Fruit fly (Drosophila melanogaster) whole organism, embryonic: ENCODE results near the gene CG17121.

ENCODE experiments used
- Abd-B ChIP-seq: fragments of 200-800 bp; sonication (Bioruptor generic); optimal IDR thresholded peaks from 2 replicates; lab custom pipeline; 2018; ENCODE audit warnings: missing biosample characterization, mild to moderate bottlenecking, missing genetic modification characterization, moderate library complexity
- CG10267 ChIP-seq: fragments of 200-800 bp; sonication (Bioruptor generic); optimal IDR thresholded peaks from 2 replicates; lab custom pipeline; 2018; ENCODE audit warnings: missing biosample characterization, mild to moderate bottlenecking, missing genetic modification characterization, moderate library complexity
- CG11456 ChIP-seq: fragments of 200-800 bp; sonication (Bioruptor generic); IDR thresholded peaks from 3 replicates; pipeline ENCODE4 v1.3.6; 2022; ENCODE audit warnings: missing biosample characterization, missing genetic modification characterization
- CG11504 ChIP-seq: fragments of 200-800 bp; sonication (Bioruptor generic); optimal IDR thresholded peaks from 3 replicates; lab custom pipeline; 2019; ENCODE audit warnings: missing biosample characterization, mild to moderate bottlenecking, missing genetic modification characterization, moderate library complexity
- CG11695 ChIP-seq: fragments of 200-800 bp; sonication (Bioruptor generic); IDR thresholded peaks from 3 replicates; pipeline ENCODE4 v1.3.6; 2022; ENCODE audit warnings: missing biosample characterization, missing genetic modification characterization
- CG15269 ChIP-seq: fragments of 200-800 bp; sonication (Bioruptor generic); optimal IDR thresholded peaks from 2 replicates; lab custom pipeline; 2018; ENCODE audit warnings: missing biosample characterization, mild to moderate bottlenecking, missing genetic modification characterization, moderate library complexity
- CG1529 ChIP-seq: fragments of 200-800 bp; sonication (Bioruptor generic); optimal IDR thresholded peaks from 3 replicates; lab custom pipeline; 2018; ENCODE audit warnings: missing biosample characterization, missing genetic modification characterization
- CG17328 ChIP-seq: fragments of 200-800 bp; sonication (Bioruptor generic); IDR thresholded peaks from 2 replicates; pipeline ENCODE4 v1.3.6; 2022; ENCODE audit warnings: missing biosample characterization, missing genetic modification characterization
- CG17359 ChIP-seq: fragments of 200-800 bp; sonication (Bioruptor generic); optimal IDR thresholded peaks from 3 replicates; lab custom pipeline; 2018; ENCODE audit warnings: missing biosample characterization, mild to moderate bottlenecking, missing genetic modification characterization, moderate library complexity
- CG18011 ChIP-seq: fragments of 200-800 bp; sonication (Bioruptor generic); optimal IDR thresholded peaks from 2 replicates; lab custom pipeline; 2017; ENCODE audit warnings: missing biosample characterization, missing genetic modification characterization, mild to moderate bottlenecking, moderate library complexity, missing genotype
- CG34422 ChIP-seq: fragments of 200-800 bp; sonication (Bioruptor generic); IDR thresholded peaks from 3 replicates; pipeline ENCODE4 v1.3.6; 2022; ENCODE audit warnings: missing biosample characterization, missing genetic modification characterization
- CG3838 ChIP-seq: fragments of 200-800 bp; sonication (Bioruptor generic); optimal IDR thresholded peaks from 3 replicates; lab custom pipeline; 2016; ENCODE audit warnings: missing biosample characterization, missing genetic modification characterization
- CG4424 ChIP-seq: fragments of 200-800 bp; sonication (Bioruptor generic); optimal IDR thresholded peaks from 3 replicates; lab custom pipeline; 2016; ENCODE audit warnings: missing biosample characterization, missing genetic modification characterization
- CG4707 ChIP-seq: fragments of 200-800 bp; sonication (Bioruptor generic); optimal IDR thresholded peaks from 2 replicates; lab custom pipeline; 2018; ENCODE audit warnings: missing biosample characterization, mild to moderate bottlenecking, missing genetic modification characterization, moderate library complexity
- CG4820 ChIP-seq: fragments of 200-800 bp; sonication (Bioruptor generic); optimal IDR thresholded peaks from 3 replicates; lab custom pipeline; 2016; ENCODE audit warnings: missing biosample characterization, missing genetic modification characterization
- CG5180 ChIP-seq: fragments of 200-800 bp; sonication (Bioruptor generic); optimal IDR thresholded peaks from 3 replicates; lab custom pipeline; 2017; ENCODE audit warnings: missing biosample characterization, missing genetic modification characterization, mild to moderate bottlenecking, moderate library complexity, missing genetic modification reagents
- CG8478 ChIP-seq: fragments of >200 bp; optimal IDR thresholded peaks from 2 replicates; lab custom pipeline; 2018
- D19B ChIP-seq: fragments of 200-800 bp; sonication (Bioruptor generic); optimal IDR thresholded peaks from 2 replicates; lab custom pipeline; 2017; ENCODE audit warnings: missing biosample characterization, mild to moderate bottlenecking, missing genetic modification characterization
- Dek ChIP-seq: fragments of 200-800 bp; sonication (Bioruptor generic); optimal IDR thresholded peaks from 3 replicates; lab custom pipeline; 2019; ENCODE audit warnings: missing biosample characterization, mild to moderate bottlenecking, missing genetic modification characterization, moderate library complexity
- Dfd ChIP-seq, 2 experiments: fragments of >200 bp; optimal IDR thresholded peaks; 2 replicates each; lab custom pipeline; 2017; ENCODE audit warnings: missing biosample characterization in 2 of 2, missing genetic modification characterization in 2 of 2
- Dp ChIP-seq: fragments of 200-800 bp; sonication (Bioruptor generic); optimal IDR thresholded peaks from 2 replicates; lab custom pipeline; 2018; ENCODE audit warnings: missing biosample characterization, mild to moderate bottlenecking, missing genetic modification characterization, moderate library complexity
- Eip74EF ChIP-seq, 2 experiments: fragments of 200-800 bp in 1 of 2; fragments of >200 bp in 1 of 2; sonication (Bioruptor generic) in 1 of 2; optimal IDR thresholded peaks; 2 replicates each; lab custom pipeline; 2017 to 2019; ENCODE audit warnings: missing biosample characterization in 2 of 2, missing genetic modification characterization in 2 of 2, mild to moderate bottlenecking in 1 of 2, moderate library complexity in 1 of 2
- GATAe ChIP-seq: fragments of 200-800 bp; sonication (Bioruptor generic); conservative IDR thresholded peaks from 2 replicates; pipeline ENCODE4 v1.3.6; 2022; ENCODE audit warnings: missing biosample characterization, missing genetic modification characterization
- Gug ChIP-seq: fragments of 200-800 bp; sonication (Bioruptor generic); IDR thresholded peaks from 4 replicates; pipeline ENCODE4 v1.3.6; 2022; ENCODE audit warnings: missing biosample characterization, missing genetic modification characterization
- Mad ChIP-seq: fragments of 200-800 bp; sonication (Bioruptor generic); optimal IDR thresholded peaks from 2 replicates; lab custom pipeline; 2016; ENCODE audit warnings: missing biosample characterization, missing genetic modification characterization
- Nf-YA ChIP-seq: fragments of 200-800 bp; sonication (Bioruptor generic); IDR thresholded peaks from 2 replicates; pipeline ENCODE4 v1.3.6; 2022; ENCODE audit warnings: missing biosample characterization, missing genetic modification characterization
- PHDP ChIP-seq: fragments of 200-800 bp; sonication (Bioruptor generic); optimal IDR thresholded peaks from 3 replicates; lab custom pipeline; 2018; ENCODE audit warnings: missing biosample characterization, mild to moderate bottlenecking, missing genetic modification characterization, moderate library complexity
- Xbp1 ChIP-seq: fragments of 200-800 bp; sonication (Bioruptor generic); optimal IDR thresholded peaks from 3 replicates; lab custom pipeline; 2016; ENCODE audit warnings: missing biosample characterization, mild to moderate bottlenecking, missing genetic modification characterization
- az2 ChIP-seq: fragments of 200-800 bp; sonication (Bioruptor generic); optimal IDR thresholded peaks from 3 replicates; lab custom pipeline; 2016; ENCODE audit warnings: missing biosample characterization, missing genetic modification characterization
- bbx ChIP-seq: fragments of 200-800 bp; sonication (Bioruptor generic); IDR thresholded peaks from 2 replicates; pipeline ENCODE4 v1.3.6; 2022; ENCODE audit warnings: missing biosample characterization, missing genetic modification characterization; ENCODE audit not compliant: partially characterized antibody
- caup ChIP-seq: fragments of 200-800 bp; sonication (Bioruptor generic); optimal IDR thresholded peaks from 3 replicates; lab custom pipeline; 2017; ENCODE audit warnings: missing biosample characterization, mild to moderate bottlenecking, missing genetic modification characterization, moderate library complexity; ENCODE audit not compliant: severe bottlenecking
- chinmo ChIP-seq: fragments of 200-800 bp; sonication (Bioruptor generic); IDR thresholded peaks from 4 replicates; pipeline ENCODE4 v1.3.6; 2022; ENCODE audit warnings: missing biosample characterization, missing genetic modification characterization; ENCODE audit not compliant: partially characterized antibody
- fd3F ChIP-seq: fragments of 200-800 bp; sonication (Bioruptor generic); optimal IDR thresholded peaks from 2 replicates; lab custom pipeline; 2018; ENCODE audit warnings: missing biosample characterization, mild to moderate bottlenecking, missing genetic modification characterization, moderate library complexity
- fu2 ChIP-seq: fragments of 200-800 bp; sonication (Bioruptor generic); optimal IDR thresholded peaks from 2 replicates; lab custom pipeline; 2016; ENCODE audit warnings: missing biosample characterization, missing genetic modification characterization
- gem ChIP-seq: fragments of 200-800 bp; sonication (Bioruptor generic); optimal IDR thresholded peaks from 2 replicates; lab custom pipeline; 2019; ENCODE audit warnings: missing biosample characterization, mild to moderate bottlenecking, missing genetic modification characterization, moderate library complexity
- grn ChIP-seq: fragments of 200-800 bp; sonication (Bioruptor generic); optimal IDR thresholded peaks from 3 replicates; lab custom pipeline; 2017; ENCODE audit warnings: missing biosample characterization, missing genetic modification characterization
- gro ChIP-seq: fragments of 200-800 bp; sonication (Bioruptor generic); optimal IDR thresholded peaks from 2 replicates; lab custom pipeline; 2016; ENCODE audit warnings: missing biosample characterization, missing genetic modification characterization
- hkb ChIP-seq, 2 experiments: fragments of 200-800 bp in 1 of 2; fragments of >200 bp in 1 of 2; sonication (Bioruptor generic) in 1 of 2; IDR thresholded peaks in 1 of 2; optimal IDR thresholded peaks in 1 of 2; 2 replicates each; pipeline versions ENCODE4 v1.3.6 to Lab custom; 2017 to 2022; ENCODE audit warnings: missing biosample characterization in 1 of 2, missing genetic modification characterization in 1 of 2
- kay ChIP-seq: fragments of 200-800 bp; sonication (Bioruptor generic); optimal IDR thresholded peaks from 2 replicates; lab custom pipeline; 2016; ENCODE audit warnings: missing biosample characterization, missing genetic modification characterization
- nerfin-2 ChIP-seq: fragments of 200-800 bp; sonication (Bioruptor generic); IDR thresholded peaks from 2 replicates; pipeline ENCODE4 v1.3.6; 2022; ENCODE audit warnings: missing biosample characterization, missing genetic modification characterization; ENCODE audit not compliant: partially characterized antibody
- pan ChIP-seq, 4 experiments: fragments of >200 bp in 3 of 4; fragments of 200-800 bp in 1 of 4; sonication (Bioruptor generic) in 1 of 4; optimal IDR thresholded peaks in 3 of 4; IDR thresholded peaks in 1 of 4; 2 replicates each; pipeline versions ENCODE4 v1.3.6 to Lab custom; 2017 to 2022; ENCODE audit warnings: missing biosample characterization in 2 of 4, missing genetic modification characterization in 2 of 4, mixed read lengths in 1 of 4
- psq ChIP-seq: fragments of 200-800 bp; sonication (Bioruptor generic); optimal IDR thresholded peaks from 2 replicates; lab custom pipeline; 2017; ENCODE audit warnings: missing biosample characterization, missing genetic modification characterization
- shn ChIP-seq: fragments of 200-800 bp; sonication (Bioruptor generic); optimal IDR thresholded peaks from 3 replicates; lab custom pipeline; 2016; ENCODE audit warnings: missing biosample characterization, missing genetic modification characterization
- stc ChIP-seq: fragments of 200-800 bp; sonication (Bioruptor generic); IDR thresholded peaks from 2 replicates; pipeline ENCODE4 v1.3.6; 2022; ENCODE audit warnings: missing biosample characterization, missing genetic modification characterization
- tgo ChIP-seq: fragments of 200-800 bp; sonication (Bioruptor generic); IDR thresholded peaks from 3 replicates; pipeline ENCODE4 v1.3.6; 2022; ENCODE audit warnings: missing biosample characterization, missing genetic modification characterization
- unc-4 ChIP-seq: fragments of 200-800 bp; sonication (Bioruptor generic); IDR thresholded peaks from 2 replicates; pipeline ENCODE4 v1.3.6; 2022; ENCODE audit warnings: missing biosample characterization, missing genetic modification characterization; ENCODE audit not compliant: partially characterized antibody
- vnd ChIP-seq: fragments of 200-800 bp; sonication (Bioruptor generic); IDR thresholded peaks from 3 replicates; pipeline ENCODE4 v1.3.6; 2022; ENCODE audit warnings: missing biosample characterization, missing genetic modification characterization; ENCODE audit not compliant: partially characterized antibody
- wdn ChIP-seq: fragments of 200-800 bp; sonication (Bioruptor generic); IDR thresholded peaks from 2 replicates; pipeline ENCODE4 v1.3.6; 2022; ENCODE audit warnings: missing biosample characterization, missing genetic modification characterization
- z ChIP-seq: fragments of 200-800 bp; sonication (Bioruptor generic); IDR thresholded peaks from 3 replicates; pipeline ENCODE4 v1.3.6; 2022; ENCODE audit warnings: missing biosample characterization, missing genetic modification characterization

CG17121 gene

dm6 chr3R:23061209-23061608 lies 13.2 kb upstream of the CG17121 start, which contains the start of the genes sav and Ublcp1 (continued):
- peak; percentile 53 for TF ChIP-seq Abd-B
- TF ChIP-seq Gug = peak; percentile 27; the same call in 1 of the 4 replicates
- TF ChIP-seq stc (GFP tag; lab: Robert Waterston, UW) = no peak
- peak; percentile 64 for TF ChIP-seq CG10267
- TF ChIP-seq kay (GFP tag; lab: Kevin White, UChicago) = no peak
- no peak for TF ChIP-seq CG1529 (GFP tag; lab: Kevin White, UChicago)
- TF ChIP-seq CG34422 (GFP tag; lab: Robert Waterston, UW) = no peak; the same call in 2 of the 3 replicates
- no peak for TF ChIP-seq fd3F (GFP tag; lab: Kevin White, UChicago)
- no peak for TF ChIP-seq CG3838 (GFP tag; lab: Kevin White, UChicago)
- TF ChIP-seq pan (optimal IDR thresholded peaks at IDR 0.05; lab: Kevin White, UChicago) = no peak
- no peak for TF ChIP-seq pan (GFP tag; optimal IDR thresholded peaks at IDR 0.05 in 1 of 2, IDR thresholded peaks at IDR 0.05 in 1 of 2)
- no peak for TF ChIP-seq CG11504 (tag; lab: Kevin White, UChicago)
- TF ChIP-seq unc-4 (GFP tag; lab: Robert Waterston, UW) = peak; percentile 90
- TF ChIP-seq nerfin-2 (GFP tag; lab: Robert Waterston, UW) = peak; percentile 82
- no peak for TF ChIP-seq az2 (GFP tag; lab: Kevin White, UChicago)
- TF ChIP-seq Nf-YA = no peak
- no peak for TF ChIP-seq CG17328
- TF ChIP-seq CG11695 (GFP tag; lab: Robert Waterston, UW) = no peak
- peak; percentile 39 for TF ChIP-seq Xbp1 (GFP tag; lab: Kevin White, UChicago)
- TF ChIP-seq vnd (GFP tag; lab: Robert Waterston, UW) = peak; percentile 90
- no peak for TF ChIP-seq CG15269 (tag; lab: Kevin White, UChicago)
- no peak for TF ChIP-seq psq (GFP tag; lab: Kevin White, UChicago)
- TF ChIP-seq caup (GFP tag; lab: Kevin White, UChicago) = no peak
- no peak for TF ChIP-seq CG8478 (lab: Kevin White, UChicago)
- TF ChIP-seq Dfd (GFP tag; optimal IDR thresholded peaks at IDR 0.05; lab: Kevin White, UChicago) = no peak
- no peak for TF ChIP-seq GATAe
- no peak for TF ChIP-seq z (GFP tag; lab: Robert Waterston, UW)
- TF ChIP-seq CG17359 (tag; lab: Kevin White, UChicago) = no peak
- peak; percentile 90 for TF ChIP-seq bbx
- TF ChIP-seq chinmo (GFP tag; lab: Robert Waterston, UW) = peak; percentile 71; the same call in 3 of the 4 replicates
- no peak for TF ChIP-seq CG5180 (GFP tag; lab: Kevin White, UChicago)
- TF ChIP-seq wdn (GFP tag; lab: Robert Waterston, UW) = no peak
- TF ChIP-seq grn = no peak
- no peak for TF ChIP-seq Dek (tag; lab: Kevin White, UChicago)
- TF ChIP-seq Eip74EF (GFP tag; optimal IDR thresholded peaks at IDR 0.05; lab: Kevin White, UChicago) = no peak
- no peak for TF ChIP-seq Mad (GFP tag; lab: Kevin White, UChicago)
- TF ChIP-seq CG11456 (GFP tag; lab: Robert Waterston, UW) = no peak
- 0 out of 3 replicates have a peak, but pooled peaks have one; percentile 14 for TF ChIP-seq tgo (GFP tag; lab: Robert Waterston, UW)
- TF ChIP-seq shn (GFP tag; lab: Kevin White, UChicago) = no peak
- TF ChIP-seq Dp (GFP tag; lab: Kevin White, UChicago) = peak; percentile 36
- no peak for TF ChIP-seq gro (GFP tag; lab: Kevin White, UChicago)
- peak; percentile 20 for TF ChIP-seq CG4424
- peak; percentile 45 for TF ChIP-seq PHDP
- TF ChIP-seq fu2 (GFP tag; lab: Kevin White, UChicago) = no peak
- TF ChIP-seq CG4820 = no peak
- TF ChIP-seq hkb (optimal IDR thresholded peaks at IDR 0.05; lab: Kevin White, UChicago) = no peak
- 0 out of 2 replicates have a peak, but pooled peaks have one; percentile 13 for TF ChIP-seq hkb (GFP tag; IDR thresholded peaks at IDR 0.05; lab: Robert Waterston, UW)
- TF ChIP-seq D19B = no peak
- TF ChIP-seq CG18011 (GFP tag; lab: Kevin White, UChicago) = no peak
- TF ChIP-seq CG4707 (GFP tag; lab: Kevin White, UChicago) = no peak
- TF ChIP-seq gem = no peak
